Fruit fly (Drosophila melanogaster) whole organism, embryonic: Measurements from ENCODE around the gene SmE.

Source experiments
- Abd-B ChIP-seq: fragments of 200-800 bp; sonication (Bioruptor generic); optimal IDR thresholded peaks from 2 replicates; lab custom pipeline; 2018; ENCODE audit warnings: missing biosample characterization, mild to moderate bottlenecking, missing genetic modification characterization, moderate library complexity
- BtbVII ChIP-seq: fragments of 200-800 bp; sonication (Bioruptor generic); optimal IDR thresholded peaks from 3 replicates; lab custom pipeline; 2017; ENCODE audit warnings: missing biosample characterization, mild to moderate bottlenecking, missing genetic modification characterization
- CG10543 ChIP-seq: fragments of 200-800 bp; sonication (Bioruptor generic); optimal IDR thresholded peaks from 3 replicates; lab custom pipeline; 2017; ENCODE audit warnings: missing biosample characterization, mild to moderate bottlenecking, missing genetic modification characterization, moderate library complexity
- CG10959 ChIP-seq: fragments of 200-800 bp; sonication (Bioruptor generic); IDR thresholded peaks from 2 replicates; pipeline ENCODE4 v1.3.6; 2022; ENCODE audit warnings: missing biosample characterization, missing genetic modification characterization
- CG12769 ChIP-seq: fragments of 200-800 bp; sonication (Bioruptor generic); optimal IDR thresholded peaks from 2 replicates; lab custom pipeline; 2019; ENCODE audit warnings: missing biosample characterization, mild to moderate bottlenecking, missing genetic modification characterization, moderate library complexity
- CG18764 ChIP-seq: fragments of 200-800 bp; sonication (Bioruptor generic); optimal IDR thresholded peaks from 3 replicates; lab custom pipeline; 2016; ENCODE audit warnings: missing biosample characterization, missing genetic modification characterization
- CG2202 ChIP-seq: fragments of 200-800 bp; sonication (Bioruptor generic); optimal IDR thresholded peaks from 2 replicates; lab custom pipeline; 2018; ENCODE audit warnings: missing biosample characterization, mild to moderate bottlenecking, missing genetic modification characterization
- CG3847 ChIP-seq: fragments of 200-800 bp; sonication (Bioruptor generic); IDR thresholded peaks from 2 replicates; pipeline ENCODE4 v1.3.6; 2022; ENCODE audit warnings: missing biosample characterization, missing genetic modification characterization
- CG4282 ChIP-seq: fragments of 200-800 bp; sonication (Bioruptor generic); optimal IDR thresholded peaks from 2 replicates; lab custom pipeline; 2016; ENCODE audit warnings: missing biosample characterization, missing genetic modification characterization
- CG4707 ChIP-seq: fragments of 200-800 bp; sonication (Bioruptor generic); optimal IDR thresholded peaks from 2 replicates; lab custom pipeline; 2018; ENCODE audit warnings: missing biosample characterization, mild to moderate bottlenecking, missing genetic modification characterization, moderate library complexity
- CG7271 ChIP-seq: fragments of 200-800 bp; sonication (Bioruptor generic); optimal IDR thresholded peaks from 2 replicates; lab custom pipeline; 2018; ENCODE audit warnings: missing biosample characterization, mild to moderate bottlenecking, missing genetic modification characterization, moderate library complexity
- CG8281 ChIP-seq: fragments of 200-800 bp; sonication (Bioruptor generic); optimal IDR thresholded peaks from 2 replicates; lab custom pipeline; 2018; ENCODE audit warnings: missing biosample characterization, mild to moderate bottlenecking, missing genetic modification characterization, moderate library complexity
- CG8290 ChIP-seq, 3 experiments: fragments of 200-800 bp; sonication (Bioruptor generic); optimal IDR thresholded peaks; 2 replicates each; lab custom pipeline; 2016 to 2019; ENCODE audit warnings: missing biosample characterization in 3 of 3, missing genetic modification characterization in 3 of 3, mild to moderate bottlenecking in 2 of 3, moderate library complexity in 1 of 3
- Camta ChIP-seq: fragments of 200-800 bp; sonication (Bioruptor generic); optimal IDR thresholded peaks from 2 replicates; lab custom pipeline; 2016; ENCODE audit warnings: missing biosample characterization, missing genetic modification characterization
- Chrac-16 ChIP-seq: fragments of 200-800 bp; sonication (Bioruptor generic); optimal IDR thresholded peaks from 3 replicates; lab custom pipeline; 2016; ENCODE audit warnings: missing biosample characterization, missing genetic modification characterization
- CkIIα-i1 ChIP-seq: fragments of 200-800 bp; sonication (Bioruptor generic); IDR thresholded peaks from 2 replicates; pipeline ENCODE4 v1.3.6; 2022; ENCODE audit warnings: missing biosample characterization, missing genetic modification characterization
- Deaf1 ChIP-seq: fragments of 200-800 bp; optimal IDR thresholded peaks from 3 replicates; lab custom pipeline; 2019; ENCODE audit warnings: missing biosample characterization, mild to moderate bottlenecking, missing genetic modification characterization, moderate library complexity
- Doc2 ChIP-seq: fragments of 200-800 bp; sonication (Bioruptor generic); IDR thresholded peaks from 2 replicates; pipeline ENCODE4 v1.3.6; 2022; ENCODE audit warnings: missing biosample characterization, missing genetic modification characterization
- Fer1 ChIP-seq: fragments of 200-800 bp; sonication (Bioruptor generic); optimal IDR thresholded peaks from 2 replicates; lab custom pipeline; 2017; ENCODE audit warnings: missing biosample characterization, mild to moderate bottlenecking, missing genetic modification characterization
- Fer2 ChIP-seq: fragments of 200-800 bp; sonication (Bioruptor generic); optimal IDR thresholded peaks from 2 replicates; lab custom pipeline; 2018; ENCODE audit warnings: missing biosample characterization, mild to moderate bottlenecking, missing genetic modification characterization, moderate library complexity
- Gug ChIP-seq: fragments of 200-800 bp; sonication (Bioruptor generic); IDR thresholded peaks from 4 replicates; pipeline ENCODE4 v1.3.6; 2022; ENCODE audit warnings: missing biosample characterization, missing genetic modification characterization
- Hand ChIP-seq: fragments of 200-800 bp; sonication (Bioruptor generic); optimal IDR thresholded peaks from 2 replicates; lab custom pipeline; 2017; ENCODE audit warnings: mild to moderate bottlenecking, missing biosample characterization, missing genetic modification reagents, missing genetic modification characterization
- Hr39 ChIP-seq: fragments of >200 bp; optimal IDR thresholded peaks from 2 replicates; lab custom pipeline; 2017
- Kr ChIP-seq: fragments of 200-800 bp; sonication (Bioruptor generic); optimal IDR thresholded peaks from 2 replicates; lab custom pipeline; 2017; ENCODE audit warnings: missing biosample characterization, mild to moderate bottlenecking, missing genetic modification characterization
- Lhr ChIP-seq: fragments of 200-800 bp; sonication (Bioruptor generic); optimal IDR thresholded peaks from 3 replicates; lab custom pipeline; 2017; ENCODE audit warnings: mild to moderate bottlenecking, missing biosample characterization, missing genetic modification reagents, missing genetic modification characterization
- Max ChIP-seq: fragments of 200-800 bp; sonication (Bioruptor generic); optimal IDR thresholded peaks from 2 replicates; lab custom pipeline; 2016; ENCODE audit warnings: missing biosample characterization, mild to moderate bottlenecking, missing genetic modification characterization
- Mrtf ChIP-seq: fragments of 200-800 bp; sonication (Bioruptor generic); IDR thresholded peaks from 3 replicates; pipeline ENCODE4 v1.3.6; 2022; ENCODE audit warnings: missing biosample characterization, missing genetic modification characterization
- Neu2 ChIP-seq: fragments of 200-800 bp; sonication (Bioruptor generic); optimal IDR thresholded peaks from 3 replicates; lab custom pipeline; 2016; ENCODE audit warnings: missing biosample characterization, missing genetic modification characterization, borderline replicate concordance
- Opbp ChIP-seq: fragments of 200-800 bp; sonication (Bioruptor generic); IDR thresholded peaks from 3 replicates; pipeline ENCODE4 v1.3.6; 2022; ENCODE audit warnings: missing biosample characterization, missing genetic modification characterization; ENCODE audit not compliant: partially characterized antibody
- Rfx ChIP-seq: fragments of 200-800 bp; sonication (Bioruptor generic); IDR thresholded peaks from 2 replicates; pipeline ENCODE4 v1.3.6; 2022; ENCODE audit warnings: missing biosample characterization, missing genetic modification characterization
- YL-1 ChIP-seq: fragments of 200-800 bp; sonication (Bioruptor generic); optimal IDR thresholded peaks from 3 replicates; lab custom pipeline; 2017; ENCODE audit warnings: missing biosample characterization, mild to moderate bottlenecking, missing genetic modification characterization
- abd-A ChIP-seq: fragments of 200-800 bp; sonication (Bioruptor generic); optimal IDR thresholded peaks from 3 replicates; lab custom pipeline; 2019; ENCODE audit warnings: missing biosample characterization, mild to moderate bottlenecking, missing genetic modification characterization, moderate library complexity
- amos ChIP-seq: fragments of 200-800 bp; sonication (Bioruptor generic); IDR thresholded peaks from 2 replicates; pipeline ENCODE4 v1.3.6; 2022; ENCODE audit warnings: missing biosample characterization, missing genetic modification characterization; ENCODE audit not compliant: partially characterized antibody
- bbx ChIP-seq: fragments of 200-800 bp; sonication (Bioruptor generic); IDR thresholded peaks from 2 replicates; pipeline ENCODE4 v1.3.6; 2022; ENCODE audit warnings: missing biosample characterization, missing genetic modification characterization; ENCODE audit not compliant: partially characterized antibody
- chn ChIP-seq: fragments of 200-800 bp; sonication (Bioruptor generic); optimal IDR thresholded peaks from 2 replicates; lab custom pipeline; 2016; ENCODE audit warnings: missing biosample characterization, missing genetic modification characterization
- dmrt11E ChIP-seq: fragments of 200-800 bp; sonication (Bioruptor generic); optimal IDR thresholded peaks from 3 replicates; lab custom pipeline; 2018; ENCODE audit warnings: missing biosample characterization, mild to moderate bottlenecking, missing genetic modification characterization, moderate library complexity
- esg ChIP-seq: fragments of 200-800 bp; sonication (Bioruptor generic); conservative IDR thresholded peaks from 2 replicates; pipeline ENCODE4 v1.3.6; 2022; ENCODE audit warnings: missing biosample characterization, missing genetic modification characterization
- eyg ChIP-seq: fragments of 200-800 bp; sonication (Bioruptor generic); optimal IDR thresholded peaks from 3 replicates; lab custom pipeline; 2016; ENCODE audit warnings: missing biosample characterization, missing genetic modification characterization
- fd96Cb ChIP-seq: fragments of 200-800 bp; sonication (Bioruptor generic); optimal IDR thresholded peaks from 2 replicates; lab custom pipeline; 2018; ENCODE audit warnings: missing biosample characterization, mild to moderate bottlenecking, missing genetic modification characterization, moderate library complexity
- gem ChIP-seq: fragments of 200-800 bp; sonication (Bioruptor generic); optimal IDR thresholded peaks from 2 replicates; lab custom pipeline; 2019; ENCODE audit warnings: missing biosample characterization, mild to moderate bottlenecking, missing genetic modification characterization, moderate library complexity
- grau ChIP-seq: fragments of 200-800 bp; optimal IDR thresholded peaks from 3 replicates; lab custom pipeline; 2019; ENCODE audit warnings: missing biosample characterization, mild to moderate bottlenecking, missing genetic modification characterization, moderate library complexity
- hbn ChIP-seq: fragments of 200-800 bp; sonication (Bioruptor generic); IDR thresholded peaks from 2 replicates; pipeline ENCODE4 v1.3.6; 2022; ENCODE audit warnings: missing biosample characterization, missing genetic modification characterization; ENCODE audit not compliant: partially characterized antibody
- mirr ChIP-seq: fragments of 200-800 bp; sonication (Bioruptor generic); optimal IDR thresholded peaks from 3 replicates; lab custom pipeline; 2018; ENCODE audit warnings: missing biosample characterization, mild to moderate bottlenecking, missing genetic modification characterization
- nom ChIP-seq: fragments of 200-800 bp; sonication (Bioruptor generic); optimal IDR thresholded peaks from 2 replicates; lab custom pipeline; 2017; ENCODE audit warnings: missing biosample characterization, missing genetic modification characterization, mild to moderate bottlenecking, moderate library complexity, missing genetic modification reagents
- org-1 ChIP-seq: fragments of 200-800 bp; sonication (Bioruptor generic); optimal IDR thresholded peaks from 2 replicates; lab custom pipeline; 2017; ENCODE audit warnings: missing biosample characterization, missing genetic modification characterization
- pfk ChIP-seq: fragments of 200-800 bp; sonication (Bioruptor generic); optimal IDR thresholded peaks from 2 replicates; lab custom pipeline; 2018; ENCODE audit warnings: missing biosample characterization, mild to moderate bottlenecking, missing genetic modification characterization, moderate library complexity
- sens-2 ChIP-seq: fragments of 200-800 bp; sonication (Bioruptor generic); IDR thresholded peaks from 2 replicates; pipeline ENCODE4 v1.3.6; 2022; ENCODE audit warnings: missing biosample characterization, missing genetic modification characterization
- trh ChIP-seq: fragments of 200-800 bp; sonication (Bioruptor generic); optimal IDR thresholded peaks from 2 replicates; lab custom pipeline; 2016; ENCODE audit warnings: missing biosample characterization, missing genetic modification characterization
- tup ChIP-seq: fragments of 200-800 bp; sonication (Bioruptor generic); optimal IDR thresholded peaks from 2 replicates; lab custom pipeline; 2016; ENCODE audit warnings: missing biosample characterization, mild to moderate bottlenecking, missing genetic modification characterization, moderate library complexity
- tx ChIP-seq: fragments of 200-800 bp; sonication (Bioruptor generic); optimal IDR thresholded peaks from 2 replicates; lab custom pipeline; 2016; ENCODE audit warnings: missing biosample characterization, missing genetic modification characterization
- zen ChIP-seq: fragments of 200-800 bp; sonication (Bioruptor generic); optimal IDR thresholded peaks from 3 replicates; lab custom pipeline; 2018; ENCODE audit warnings: missing biosample characterization, mild to moderate bottlenecking, missing genetic modification characterization, moderate library complexity

Gene SmE

DNA sequence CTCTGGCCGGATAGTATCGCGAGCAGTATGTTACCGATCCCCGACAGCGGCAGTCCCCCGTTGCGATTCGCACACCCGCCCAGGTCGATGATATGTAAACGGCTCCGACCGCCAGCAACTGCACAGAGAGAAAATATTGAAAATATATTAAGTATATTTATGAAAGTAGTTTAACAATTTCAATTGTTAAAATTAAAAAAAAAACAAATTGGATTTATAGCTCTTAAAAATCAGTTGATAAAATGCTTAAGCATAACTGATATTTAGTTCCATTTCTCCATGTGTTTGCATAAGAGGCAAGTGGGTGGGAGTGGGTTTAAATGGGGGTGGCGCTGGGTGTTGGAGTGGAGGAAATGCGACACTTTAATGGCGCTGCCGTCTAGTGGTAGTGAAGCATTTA is 35.8 kb downstream of the SmE start (continued):
- TF ChIP-seq org-1 (GFP tag; lab: Kevin White, UChicago), result no peak
- TF ChIP-seq Hand (GFP tag; lab: Kevin White, UChicago), result peak; percentile 7
- no peak for TF ChIP-seq chn (GFP tag; lab: Kevin White, UChicago)
- no peak for TF ChIP-seq tx (GFP tag; lab: Kevin White, UChicago)
- TF ChIP-seq CG2202, result no peak
- TF ChIP-seq abd-A, result no peak
- no peak for TF ChIP-seq pfk
- no peak for TF ChIP-seq CG7271 (tag; lab: Kevin White, UChicago)
- TF ChIP-seq amos (GFP tag; lab: Robert Waterston, UW), result no peak
- no peak for TF ChIP-seq Opbp (GFP tag; lab: Robert Waterston, UW)
- TF ChIP-seq CG10543 (GFP tag; lab: Kevin White, UChicago), result no peak
- peak; percentile 59 for TF ChIP-seq Fer1 (GFP tag; lab: Kevin White, UChicago)
- no peak for TF ChIP-seq CG8290 (GFP tag; optimal IDR thresholded peaks at IDR 0.05; lab: Kevin White, UChicago)
- no peak for TF ChIP-seq CG8290 (tag; optimal IDR thresholded peaks at IDR 0.05; lab: Kevin White, UChicago)
- no peak for TF ChIP-seq Doc2 (GFP tag; lab: Robert Waterston, UW)
- TF ChIP-seq CG8281, result no peak
- no peak for TF ChIP-seq nom (GFP tag; lab: Kevin White, UChicago)
- TF ChIP-seq YL-1, result no peak
- TF ChIP-seq gem (tag; lab: Kevin White, UChicago), result peak; percentile 52
- no peak for TF ChIP-seq CG4707 (GFP tag; lab: Kevin White, UChicago)
- TF ChIP-seq BtbVII (GFP tag; lab: Kevin White, UChicago), result no peak
- TF ChIP-seq CG10959 (GFP tag; lab: Robert Waterston, UW), result no peak
- TF ChIP-seq Hr39 (lab: Kevin White, UChicago), result no peak
- no peak for TF ChIP-seq CG18764 (GFP tag; lab: Kevin White, UChicago)
- no peak for TF ChIP-seq Max
- TF ChIP-seq Lhr (GFP tag; lab: Kevin White, UChicago), result no peak
- no peak for TF ChIP-seq trh (GFP tag; lab: Kevin White, UChicago)
- no peak for TF ChIP-seq Mrtf (GFP tag; lab: Robert Waterston, UW)
- no peak for TF ChIP-seq Gug (GFP tag; lab: Robert Waterston, UW)
- TF ChIP-seq Chrac-16 (GFP tag; lab: Kevin White, UChicago), result no peak
- no peak for TF ChIP-seq zen (tag; lab: Kevin White, UChicago)
- no peak for TF ChIP-seq grau
- no peak for TF ChIP-seq mirr (GFP tag; lab: Kevin White, UChicago)
- TF ChIP-seq Neu2, result no peak
- no peak for TF ChIP-seq Abd-B
- TF ChIP-seq tup (GFP tag; lab: Kevin White, UChicago), result no peak
- TF ChIP-seq Camta (GFP tag; lab: Kevin White, UChicago), result no peak
- TF ChIP-seq CG12769, result no peak
- TF ChIP-seq dmrt11E, result no peak
- TF ChIP-seq sens-2, result no peak
- TF ChIP-seq Deaf1 (tag; lab: Kevin White, UChicago), result no peak
- no peak for TF ChIP-seq CkIIα-i1 (GFP tag; lab: Robert Waterston, UW)
- no peak for TF ChIP-seq CG4282
- no peak for TF ChIP-seq bbx (GFP tag; lab: Robert Waterston, UW)
- no peak for TF ChIP-seq fd96Cb
- TF ChIP-seq Kr (GFP tag; lab: Kevin White, UChicago), result no peak
- no peak for TF ChIP-seq CG3847 (GFP tag; lab: Robert Waterston, UW)
- TF ChIP-seq hbn (GFP tag; lab: Robert Waterston, UW), result no peak
- no peak for TF ChIP-seq Rfx (GFP tag; lab: Robert Waterston, UW)
- no peak for TF ChIP-seq eyg (GFP tag; lab: Kevin White, UChicago)
- TF ChIP-seq esg, result peak; percentile 31
- no peak for TF ChIP-seq Fer2 (tag; lab: Kevin White, UChicago)
